Worm (Caenorhabditis elegans) whole organism, young adult: ENCODE measurements around the gene T27A10.2.

Experiments
- B0336.3 ChIP-seq: fragments of 200-800 bp; sonication (Bioruptor generic); IDR thresholded peaks from 2 replicates; pipeline ENCODE4 v1.3.6; 2022; ENCODE audit warnings: missing genetic modification characterization, missing compliant biosample characterization
- C17E4.6 ChIP-seq: fragments of 200-800 bp; sonication (Bioruptor generic); IDR thresholded peaks from 2 replicates; pipeline ENCODE4 v1.3.6; 2022; ENCODE audit warnings: missing genetic modification reagents, missing genetic modification characterization, missing compliant biosample characterization
- F10E7.11 ChIP-seq: sonication (generic microtip); optimal IDR thresholded peaks from 2 replicates; lab custom pipeline; 2017; ENCODE audit warnings: mild to moderate bottlenecking, missing genetic modification characterization, moderate library complexity, missing compliant biosample characterization
- F52B5.7 ChIP-seq: sonication (generic microtip); optimal IDR thresholded peaks from 2 replicates; lab custom pipeline; 2016; ENCODE audit warnings: mild to moderate bottlenecking, missing genetic modification characterization, missing compliant biosample characterization
- K11D2.4 ChIP-seq: fragments of 200-800 bp; sonication (Bioruptor generic); IDR thresholded peaks from 2 replicates; pipeline ENCODE4 v1.3.6; 2022; ENCODE audit warnings: missing genetic modification reagents, missing genetic modification characterization, missing compliant biosample characterization
- K12H6.12 ChIP-seq: fragments of 200-800 bp; sonication (Bioruptor generic); optimal IDR thresholded peaks from 2 replicates; lab custom pipeline; 2018; ENCODE audit warnings: mild to moderate bottlenecking, missing genetic modification characterization, missing compliant biosample characterization
- ZK185.1 ChIP-seq: sonication (generic microtip); optimal IDR thresholded peaks from 2 replicates; lab custom pipeline; 2016; ENCODE audit warnings: mild to moderate bottlenecking, missing genetic modification characterization, missing compliant biosample characterization; ENCODE audit not compliant: poor library complexity, severe bottlenecking
- akir-1 ChIP-seq: fragments of 200-800 bp; sonication (Bioruptor generic); optimal IDR thresholded peaks from 2 replicates; lab custom pipeline; 2018; ENCODE audit warnings: mild to moderate bottlenecking, missing genetic modification characterization, moderate library complexity, missing compliant biosample characterization
- atf-7 ChIP-seq: sonication (generic microtip); optimal IDR thresholded peaks from 2 replicates; lab custom pipeline; 2017; ENCODE audit warnings: mild to moderate bottlenecking, missing genetic modification characterization, missing compliant biosample characterization
- athp-1 ChIP-seq: sonication (generic microtip); optimal IDR thresholded peaks from 2 replicates; lab custom pipeline; 2017; ENCODE audit warnings: mild to moderate bottlenecking, missing genetic modification characterization, missing compliant biosample characterization
- attf-5 ChIP-seq: fragments of 200-800 bp; sonication (Bioruptor generic); optimal IDR thresholded peaks from 2 replicates; lab custom pipeline; 2018; ENCODE audit warnings: mild to moderate bottlenecking, missing genetic modification characterization, missing compliant biosample characterization
- cebp-1 ChIP-seq, 2 experiments: fragments of 200-800 bp in 1 of 2; sonication (Bioruptor generic) in 1 of 2; sonication (generic microtip) in 1 of 2; IDR thresholded peaks in 1 of 2; optimal IDR thresholded peaks in 1 of 2; 2 replicates each; pipeline versions ENCODE4 v1.3.6 to Lab custom; 2017 to 2022; ENCODE audit warnings: missing compliant biosample characterization in 2 of 2, missing genetic modification characterization in 2 of 2, mild to moderate bottlenecking in 1 of 2, missing genetic modification reagents in 1 of 2, moderate library complexity in 1 of 2
- ceh-27 ChIP-seq: fragments of 200-800 bp; sonication (Bioruptor generic); optimal IDR thresholded peaks from 2 replicates; lab custom pipeline; 2018; ENCODE audit warnings: mild to moderate bottlenecking, missing genetic modification characterization, moderate library complexity, missing compliant biosample characterization
- chd-7 ChIP-seq: sonication (generic microtip); optimal IDR thresholded peaks from 2 replicates; lab custom pipeline; 2016; ENCODE audit warnings: mild to moderate bottlenecking, missing genetic modification characterization, moderate library complexity, missing compliant biosample characterization
- dox-1 ChIP-seq: fragments of 200-800 bp; sonication (Bioruptor generic); IDR thresholded peaks from 2 replicates; pipeline ENCODE4 v1.3.6; 2022; ENCODE audit warnings: missing genetic modification reagents, missing genetic modification characterization, missing compliant biosample characterization
- dpff-1 ChIP-seq: sonication (generic microtip); optimal IDR thresholded peaks from 2 replicates; lab custom pipeline; 2017; ENCODE audit warnings: mild to moderate bottlenecking, missing genetic modification characterization, missing compliant biosample characterization
- egrh-3 ChIP-seq: fragments of 200-800 bp; sonication (Bioruptor generic); IDR thresholded peaks from 2 replicates; pipeline ENCODE4 v1.3.6; 2022; ENCODE audit warnings: missing genetic modification reagents, missing genetic modification characterization, missing compliant biosample characterization
- ets-4 ChIP-seq: fragments of 200-800 bp; sonication (Bioruptor generic); optimal IDR thresholded peaks from 2 replicates; lab custom pipeline; 2018; ENCODE audit warnings: mild to moderate bottlenecking, missing genetic modification characterization, missing compliant biosample characterization
- hmg-1.2 ChIP-seq: fragments of 200-800 bp; sonication (Bioruptor generic); IDR thresholded peaks from 2 replicates; pipeline ENCODE4 v1.3.6; 2022; ENCODE audit warnings: missing genetic modification reagents, missing genetic modification characterization, missing compliant biosample characterization
- let-607 ChIP-seq, 2 experiments: fragments of 200-800 bp in 1 of 2; sonication (Bioruptor generic) in 1 of 2; sonication (generic microtip) in 1 of 2; optimal IDR thresholded peaks; 2 replicates each; lab custom pipeline; 2016 to 2018; ENCODE audit warnings: mild to moderate bottlenecking in 2 of 2, missing compliant biosample characterization in 2 of 2, missing genetic modification characterization in 2 of 2, moderate library complexity in 2 of 2, missing genotype in 1 of 2
- lin-26 ChIP-seq: fragments of 200-800 bp; sonication (Bioruptor generic); IDR thresholded peaks from 2 replicates; pipeline ENCODE4 v1.3.6; 2022; ENCODE audit warnings: missing genetic modification reagents, missing genetic modification characterization, missing compliant biosample characterization
- lin-35 ChIP-seq, 3 experiments: fragments of 150-350 bp in 2 of 3; sonication (generic microtip) in 1 of 3; optimal IDR thresholded peaks; 2 replicates each; lab custom pipeline; 2014 to 2018; ENCODE audit warnings: missing biosample characterization in 3 of 3, missing genetic modification characterization in 3 of 3, missing genetic modification reagents in 3 of 3
- lin-40 ChIP-seq: sonication (generic microtip); optimal IDR thresholded peaks from 2 replicates; lab custom pipeline; 2016; ENCODE audit warnings: missing genetic modification characterization, mild to moderate bottlenecking, missing compliant biosample characterization, missing genotype, missing genetic modification reagents
- lin-54 ChIP-seq: fragments of 200-800 bp; sonication (Bioruptor generic); optimal IDR thresholded peaks from 2 replicates; lab custom pipeline; 2018; ENCODE audit warnings: mild to moderate bottlenecking, missing genetic modification characterization, missing compliant biosample characterization
- lir-1 ChIP-seq: fragments of 200-800 bp; sonication (Bioruptor generic); conservative IDR thresholded peaks from 2 replicates; pipeline ENCODE4 v1.3.6; 2022; ENCODE audit warnings: missing genetic modification reagents, missing genetic modification characterization, missing compliant biosample characterization
- lsy-27 ChIP-seq: sonication (generic microtip); optimal IDR thresholded peaks from 2 replicates; lab custom pipeline; 2017; ENCODE audit warnings: missing genetic modification characterization, mild to moderate bottlenecking, missing compliant biosample characterization, antibody characterized with exemption, missing genotype, borderline replicate concordance; ENCODE audit not compliant: insufficient read depth
- madf-10 ChIP-seq: sonication (generic microtip); optimal IDR thresholded peaks from 2 replicates; lab custom pipeline; 2016; ENCODE audit warnings: mild to moderate bottlenecking, missing genetic modification characterization, missing compliant biosample characterization
- madf-3 ChIP-seq: fragments of 200-800 bp; sonication (Bioruptor generic); IDR thresholded peaks from 2 replicates; pipeline ENCODE4 v1.3.6; 2022; ENCODE audit warnings: missing genetic modification reagents, missing genetic modification characterization, missing compliant biosample characterization
- mcd-1 ChIP-seq: fragments of 200-800 bp; sonication (Bioruptor generic); IDR thresholded peaks from 2 replicates; pipeline ENCODE4 v1.3.6; 2022; ENCODE audit warnings: missing genetic modification reagents, missing genetic modification characterization, missing compliant biosample characterization
- nfya-2 ChIP-seq: fragments of 200-800 bp; sonication (Bioruptor generic); IDR thresholded peaks from 2 replicates; pipeline ENCODE4 v1.3.6; 2022; ENCODE audit warnings: missing genetic modification reagents, missing genetic modification characterization, missing compliant biosample characterization
- nfyb-1 ChIP-seq: fragments of 200-800 bp; sonication (Bioruptor generic); IDR thresholded peaks from 2 replicates; pipeline ENCODE4 v1.3.6; 2022; ENCODE audit warnings: missing genetic modification reagents, missing genetic modification characterization, missing compliant biosample characterization
- nhr-80 ChIP-seq: sonication (generic microtip); optimal IDR thresholded peaks from 2 replicates; lab custom pipeline; 2016; ENCODE audit warnings: missing genetic modification characterization, missing compliant biosample characterization
- nhr-90 ChIP-seq: sonication (generic microtip); optimal IDR thresholded peaks from 2 replicates; lab custom pipeline; 2016; ENCODE audit warnings: missing genotype, mild to moderate bottlenecking, missing genetic modification characterization, missing compliant biosample characterization
- pbrm-1 ChIP-seq: fragments of 200-800 bp; sonication (Bioruptor generic); IDR thresholded peaks from 2 replicates; pipeline ENCODE4 v1.3.6; 2022; ENCODE audit warnings: missing genetic modification reagents, missing genetic modification characterization, missing compliant biosample characterization
- rec-8 ChIP-seq, 2 experiments: sonication (generic microtip); optimal IDR thresholded peaks; 2 replicates each; lab custom pipeline; 2016; ENCODE audit warnings: mild to moderate bottlenecking in 2 of 2, missing genetic modification characterization in 2 of 2, missing genetic modification reagents in 2 of 2, missing genotype in 2 of 2, missing biosample characterization in 1 of 2, missing compliant biosample characterization in 1 of 2, moderate library complexity in 1 of 2
- snpc-3.4 ChIP-seq: sonication (generic microtip); optimal IDR thresholded peaks from 2 replicates; lab custom pipeline; 2017; ENCODE audit warnings: missing genetic modification characterization, mild to moderate bottlenecking, missing compliant biosample characterization, antibody characterized with exemption, moderate library complexity, missing genotype, missing genetic modification reagents
- snpc-4 ChIP-seq, 5 experiments: fragments of 150-350 bp in 1 of 5; sonication (generic microtip) in 4 of 5; optimal IDR thresholded peaks; 2 replicates each; lab custom pipeline; 2014 to 2018; ENCODE audit warnings: missing genetic modification characterization in 5 of 5, missing biosample characterization in 3 of 5, antibody characterized with exemption in 2 of 5, mild to moderate bottlenecking in 2 of 5, missing compliant biosample characterization in 2 of 5, missing genotype in 2 of 5, moderate library complexity in 2 of 5, missing genetic modification reagents in 1 of 5
- sptf-2 ChIP-seq: fragments of 200-800 bp; sonication (Bioruptor generic); optimal IDR thresholded peaks from 2 replicates; lab custom pipeline; 2018; ENCODE audit warnings: mild to moderate bottlenecking, missing genetic modification characterization, missing compliant biosample characterization
- tbp1 ChIP-seq: fragments of 200-800 bp; sonication (Bioruptor generic); optimal IDR thresholded peaks from 2 replicates; lab custom pipeline; 2018; ENCODE audit warnings: mild to moderate bottlenecking, missing genetic modification characterization, missing compliant biosample characterization
- tlf-1 ChIP-seq: fragments of 200-800 bp; sonication (Bioruptor generic); optimal IDR thresholded peaks from 2 replicates; lab custom pipeline; 2018; ENCODE audit warnings: mild to moderate bottlenecking, missing genetic modification characterization, missing compliant biosample characterization
- unc-130 ChIP-seq: sonication (generic microtip); optimal IDR thresholded peaks from 2 replicates; lab custom pipeline; 2016; ENCODE audit warnings: missing genetic modification reagents, missing genetic modification characterization, missing compliant biosample characterization
- unc-62 ChIP-seq: fragments of 150-350 bp; optimal IDR thresholded peaks from 2 replicates; lab custom pipeline; 2014; ENCODE audit warnings: missing biosample characterization, missing genetic modification reagents, missing genetic modification characterization
- zfh-2 ChIP-seq: fragments of 200-800 bp; sonication (Bioruptor generic); conservative IDR thresholded peaks from 2 replicates; pipeline ENCODE4 v1.3.6; 2022; ENCODE audit warnings: missing genetic modification reagents, missing genetic modification characterization, missing compliant biosample characterization
- ztf-18 ChIP-seq: sonication (generic microtip); optimal IDR thresholded peaks from 2 replicates; lab custom pipeline; 2016; ENCODE audit warnings: missing genotype, mild to moderate bottlenecking, missing genetic modification characterization, missing compliant biosample characterization
- ztf-28 ChIP-seq: fragments of 200-800 bp; sonication (Bioruptor generic); IDR thresholded peaks from 2 replicates; pipeline ENCODE4 v1.3.6; 2022; ENCODE audit warnings: missing genetic modification reagents, missing genetic modification characterization, missing compliant biosample characterization
- ztf-6 ChIP-seq: fragments of 200-800 bp; sonication (Bioruptor generic); IDR thresholded peaks from 2 replicates; pipeline ENCODE4 v1.3.6; 2022; ENCODE audit warnings: missing genetic modification reagents, missing genetic modification characterization, missing compliant biosample characterization

Gene T27A10.2

DNA sequence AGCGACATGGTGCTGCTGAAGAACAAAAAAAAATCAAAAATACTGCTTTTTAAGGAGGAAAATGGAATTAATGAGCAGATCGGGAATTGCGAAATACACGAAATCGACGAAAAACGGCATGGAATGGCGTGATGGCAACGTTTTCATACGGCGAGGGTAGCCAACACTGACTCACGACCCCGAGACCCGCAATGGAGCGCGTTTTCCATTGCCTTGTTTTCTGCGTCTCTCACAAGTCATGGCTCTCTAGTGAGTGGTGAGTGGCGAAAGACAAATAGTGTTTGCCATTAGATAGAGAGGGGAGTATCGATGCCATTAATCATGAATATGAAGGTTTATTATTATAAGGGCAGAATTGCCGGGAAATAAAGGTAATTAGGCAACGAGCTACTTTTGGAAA, 20.0 kb downstream of the T27A10.2 start, which contains the start of gene C18B2.4:
Gene C18B2.4, minus strand, starts transcription at position 15 of the 400 bp plus-strand sequence.
- TF ChIP-seq atf-7: peak; percentile 44
- peak; percentile 27 for TF ChIP-seq lin-54 (GFP tag; lab: Kevin White, UChicago)
- no peak for TF ChIP-seq snpc-3.4 (tag; lab: Kevin White, UChicago)
- TF ChIP-seq lin-40 (tag; lab: Kevin White, UChicago): peak; percentile 44
- peak; percentile 85 for TF ChIP-seq mcd-1 (GFP tag; lab: Robert Waterston, UW)
- TF ChIP-seq ztf-6 (GFP tag; lab: Robert Waterston, UW): no peak
- TF ChIP-seq sptf-2 (GFP tag; lab: Kevin White, UChicago): peak; percentile 30
- TF ChIP-seq chd-7: peak; percentile 30
- TF ChIP-seq K11D2.4 (GFP tag; lab: Robert Waterston, UW): peak; percentile 41; the same call in 1 of the 2 replicates
- peak in 1 of 3 experiments; percentile 52 for TF ChIP-seq lin-35 (GFP tag; optimal IDR thresholded peaks at IDR 0.05; lab: Kevin White, UChicago)
- peak; percentile 47; the same call in 1 of the 2 replicates for TF ChIP-seq pbrm-1
- TF ChIP-seq let-607 (tag; optimal IDR thresholded peaks at IDR 0.05; lab: Kevin White, UChicago): peak; percentile 53 to 56
- TF ChIP-seq zfh-2 (GFP tag; lab: Robert Waterston, UW): peak; percentile 90
- TF ChIP-seq F10E7.11: no peak
- TF ChIP-seq lsy-27 (tag; lab: Kevin White, UChicago): no peak
- TF ChIP-seq dpff-1 (tag; lab: Kevin White, UChicago): no peak
- TF ChIP-seq nfya-2 (GFP tag; lab: Robert Waterston, UW): no peak
- TF ChIP-seq rec-8 (tag; optimal IDR thresholded peaks at IDR 0.05; lab: Kevin White, UChicago): no peak
- peak; percentile 64 for TF ChIP-seq ZK185.1 (tag; lab: Kevin White, UChicago)
- peak; percentile 57 for TF ChIP-seq ets-4 (GFP tag; lab: Kevin White, UChicago)
- no peak for TF ChIP-seq athp-1 (tag; lab: Kevin White, UChicago)
- peak; percentile 20 for TF ChIP-seq tlf-1
- peak; percentile 89 for TF ChIP-seq dox-1
- TF ChIP-seq nhr-80 (tag; lab: Kevin White, UChicago): peak; percentile 96
- peak; percentile 32 for TF ChIP-seq K12H6.12 (tag; lab: Kevin White, UChicago)
- TF ChIP-seq unc-62 (GFP tag; lab: Kevin White, UChicago): peak; percentile 80
- TF ChIP-seq cebp-1 (GFP tag; IDR thresholded peaks at IDR 0.05; lab: Robert Waterston, UW): peak; percentile 97
- peak; percentile 99 for TF ChIP-seq cebp-1 (tag; optimal IDR thresholded peaks at IDR 0.05; lab: Kevin White, UChicago)
- TF ChIP-seq madf-3 (GFP tag; lab: Robert Waterston, UW): no peak
- no peak for TF ChIP-seq akir-1 (GFP tag; lab: Kevin White, UChicago)
- TF ChIP-seq tbp1 (GFP tag; lab: Kevin White, UChicago): peak; percentile 42
- TF ChIP-seq F52B5.7 (tag; lab: Kevin White, UChicago): no peak
- no peak for TF ChIP-seq nhr-90 (tag; lab: Kevin White, UChicago)
- TF ChIP-seq madf-10 (tag; lab: Kevin White, UChicago): peak; percentile 10
- TF ChIP-seq hmg-1.2 (GFP tag; lab: Robert Waterston, UW): peak; percentile 74
- 0 out of 2 replicates have a peak, but pooled peaks have one; percentile 34 for TF ChIP-seq lin-26 (GFP tag; lab: Robert Waterston, UW)
- TF ChIP-seq egrh-3 (GFP tag; lab: Robert Waterston, UW): no peak
- TF ChIP-seq nfyb-1: peak; percentile 57; the same call in 1 of the 2 replicates
- peak; percentile 64 for TF ChIP-seq ceh-27 (GFP tag; lab: Kevin White, UChicago)
- TF ChIP-seq B0336.3 (GFP tag; lab: Robert Waterston, UW): peak; percentile 61; the same call in 1 of the 2 replicates
- peak; percentile 21 for TF ChIP-seq snpc-4 (GFP tag; optimal IDR thresholded peaks at IDR 0.05; lab: Kevin White, UChicago)
- TF ChIP-seq snpc-4 (tag; optimal IDR thresholded peaks at IDR 0.05; lab: Kevin White, UChicago): peak in 2 of 4 experiments; percentile 23 to 65
- TF ChIP-seq ztf-28: no peak
- peak; percentile 8 for TF ChIP-seq ztf-18 (tag; lab: Kevin White, UChicago)
- TF ChIP-seq C17E4.6 (GFP tag; lab: Robert Waterston, UW): no peak
- TF ChIP-seq lir-1 (GFP tag; lab: Robert Waterston, UW): 0 out of 2 replicates have a peak, but pooled peaks have one; percentile 27
- TF ChIP-seq unc-130 (GFP tag; lab: Kevin White, UChicago): no peak
- TF ChIP-seq attf-5 (GFP tag; lab: Kevin White, UChicago): peak; percentile 94
